Worm (Caenorhabditis elegans) whole organism, L4 larva: ENCODE results near the gene gyg-1.
A peak's percentile ranks its signal among the peaks of the same experiment; 100 is the strongest.

Experiments
- D1046.2 ChIP-seq: fragments of 200-800 bp; sonication (Bioruptor generic); IDR thresholded peaks from 2 replicates; pipeline ENCODE4 v1.3.6; 2022; ENCODE audit warnings: missing genetic modification characterization, missing compliant biosample characterization
- F37D6.2 ChIP-seq: sonication (generic microtip); optimal IDR thresholded peaks from 2 replicates; lab custom pipeline; 2016; ENCODE audit warnings: mild to moderate bottlenecking, missing genetic modification characterization, missing compliant biosample characterization
- F49E8.2 ChIP-seq: sonication (generic microtip); optimal IDR thresholded peaks from 2 replicates; lab custom pipeline; 2016; ENCODE audit warnings: missing compliant biosample characterization, mild to moderate bottlenecking, missing genetic modification characterization, borderline replicate concordance
- Y48G9A.11 ChIP-seq: fragments of 200-800 bp; sonication (Bioruptor generic); IDR thresholded peaks from 2 replicates; pipeline ENCODE4 v1.3.6; 2022; ENCODE audit warnings: missing genetic modification reagents, missing genetic modification characterization, missing compliant biosample characterization
- Y5F2A.4 ChIP-seq: fragments of 200-800 bp; sonication (Bioruptor generic); optimal IDR thresholded peaks from 2 replicates; lab custom pipeline; 2018; ENCODE audit warnings: mild to moderate bottlenecking, missing genetic modification characterization, missing compliant biosample characterization
- Y75B8A.6 ChIP-seq: fragments of 200-800 bp; sonication (Bioruptor generic); IDR thresholded peaks from 2 replicates; pipeline ENCODE4 v1.3.6; 2022; ENCODE audit warnings: missing genetic modification reagents, missing genetic modification characterization, missing compliant biosample characterization
- ZK337.2 ChIP-seq: fragments of 200-800 bp; sonication (Bioruptor generic); IDR thresholded peaks from 2 replicates; pipeline ENCODE4 v1.3.6; 2022; ENCODE audit warnings: missing genetic modification reagents, missing genetic modification characterization, missing compliant biosample characterization
- ZK546.5 ChIP-seq, 2 experiments: sonication (generic microtip); optimal IDR thresholded peaks; 2 replicates each; lab custom pipeline; 2017; ENCODE audit warnings: missing biosample characterization in 2 of 2, missing genetic modification characterization in 2 of 2
- ama-1 ChIP-seq: fragments of 150-350 bp; optimal IDR thresholded peaks from 2 replicates; lab custom pipeline; 2014; ENCODE audit warnings: inconsistent platforms, mixed read lengths
- arid-1 ChIP-seq: fragments of 200-800 bp; sonication (Bioruptor generic); conservative IDR thresholded peaks from 2 replicates; pipeline ENCODE4 v1.3.6; 2022; ENCODE audit warnings: missing genetic modification reagents, missing genetic modification characterization, missing compliant biosample characterization
- attf-4 ChIP-seq: sonication (generic microtip); optimal IDR thresholded peaks from 3 replicates; lab custom pipeline; 2017; ENCODE audit warnings: missing biosample characterization, missing genetic modification characterization
- ceh-32 ChIP-seq: sonication (generic microtip); optimal IDR thresholded peaks from 2 replicates; lab custom pipeline; 2016; ENCODE audit warnings: mild to moderate bottlenecking, missing genetic modification characterization, missing compliant biosample characterization; ENCODE audit not compliant: poor library complexity
- ceh-82 ChIP-seq: sonication (generic microtip); optimal IDR thresholded peaks from 2 replicates; lab custom pipeline; 2017; ENCODE audit warnings: missing biosample characterization, missing genetic modification characterization
- ces-1 ChIP-seq: fragments of 150-350 bp; sonication (generic microtip); optimal IDR thresholded peaks from 4 replicates; lab custom pipeline; 2014; ENCODE audit warnings: missing biosample characterization, missing genetic modification reagents, missing genetic modification characterization
- daf-16 ChIP-seq, 3 experiments: sonication (generic microtip); optimal IDR thresholded peaks; 2 replicates each; lab custom pipeline; 2016 to 2017; ENCODE audit warnings: missing genetic modification characterization in 3 of 3, missing genetic modification reagents in 3 of 3, mild to moderate bottlenecking in 2 of 3, missing compliant biosample characterization in 2 of 3, missing biosample characterization in 1 of 3, moderate library complexity in 1 of 3
- dmd-6 ChIP-seq: fragments of 200-800 bp; sonication (Bioruptor generic); IDR thresholded peaks from 2 replicates; pipeline ENCODE4 v1.3.6; 2022; ENCODE audit warnings: missing genetic modification reagents, missing genetic modification characterization, missing compliant biosample characterization
- dmd-9 ChIP-seq: fragments of 200-800 bp; sonication (Bioruptor generic); IDR thresholded peaks from 2 replicates; pipeline ENCODE4 v1.3.6; 2022; ENCODE audit warnings: missing genetic modification reagents, missing genetic modification characterization, missing compliant biosample characterization
- dve-1 ChIP-seq: sonication (generic microtip); optimal IDR thresholded peaks from 2 replicates; lab custom pipeline; 2017; ENCODE audit warnings: antibody characterized with exemption, mild to moderate bottlenecking, missing genetic modification characterization, missing compliant biosample characterization; ENCODE audit not compliant: insufficient read depth
- egl-43 ChIP-seq: fragments of 200-800 bp; sonication (Bioruptor generic); IDR thresholded peaks from 2 replicates; pipeline ENCODE4 v1.3.6; 2022; ENCODE audit warnings: missing genetic modification reagents, missing genetic modification characterization, missing compliant biosample characterization
- fkh-10 ChIP-seq: fragments of 150-350 bp; optimal IDR thresholded peaks from 2 replicates; lab custom pipeline; 2014; ENCODE audit warnings: missing biosample characterization, missing genetic modification reagents, missing genetic modification characterization
- fos-1 ChIP-seq: fragments of 150-350 bp; optimal IDR thresholded peaks from 2 replicates; lab custom pipeline; 2014; ENCODE audit warnings: missing biosample characterization, missing genetic modification characterization
- gei-8 ChIP-seq: fragments of 200-800 bp; sonication (Bioruptor generic); optimal IDR thresholded peaks from 2 replicates; lab custom pipeline; 2018; ENCODE audit warnings: mild to moderate bottlenecking, missing genetic modification characterization, missing compliant biosample characterization
- hmg-1.1 ChIP-seq: fragments of 200-800 bp; sonication (Bioruptor generic); IDR thresholded peaks from 2 replicates; pipeline ENCODE4 v1.3.6; 2022; ENCODE audit warnings: missing genetic modification reagents, missing genetic modification characterization, missing compliant biosample characterization
- lim-7 ChIP-seq: fragments of 200-800 bp; sonication (Bioruptor generic); IDR thresholded peaks from 2 replicates; pipeline ENCODE4 v1.3.6; 2022; ENCODE audit warnings: missing genetic modification characterization, missing compliant biosample characterization
- lin-1 ChIP-seq: fragments of 200-800 bp; sonication (Bioruptor generic); IDR thresholded peaks from 2 replicates; pipeline ENCODE4 v1.3.6; 2022; ENCODE audit warnings: missing genetic modification reagents, missing genetic modification characterization, missing compliant biosample characterization
- lin-13 ChIP-seq: fragments of 150-350 bp; optimal IDR thresholded peaks from 2 replicates; lab custom pipeline; 2014; ENCODE audit warnings: missing biosample characterization, missing genetic modification reagents, missing genetic modification characterization
- lin-15B ChIP-seq: fragments of 150-350 bp; sonication (generic microtip); optimal IDR thresholded peaks from 3 replicates; lab custom pipeline; 2014; ENCODE audit warnings: missing biosample characterization, missing genetic modification characterization
- lin-29 ChIP-seq: fragments of 200-800 bp; sonication (Bioruptor generic); IDR thresholded peaks from 2 replicates; pipeline ENCODE4 v1.3.6; 2022; ENCODE audit warnings: missing genetic modification reagents, missing genetic modification characterization, missing compliant biosample characterization
- lin-38 ChIP-seq: fragments of 200-800 bp; sonication (Bioruptor generic); IDR thresholded peaks from 2 replicates; pipeline ENCODE4 v1.3.6; 2022; ENCODE audit warnings: missing genetic modification reagents, missing genetic modification characterization, missing compliant biosample characterization
- lir-3 ChIP-seq: sonication (generic microtip); optimal IDR thresholded peaks from 2 replicates; lab custom pipeline; 2016; ENCODE audit warnings: mild to moderate bottlenecking, missing genetic modification characterization, missing compliant biosample characterization
- madf-5 ChIP-seq, 2 experiments: fragments of 200-800 bp; sonication (Bioruptor generic); IDR thresholded peaks; 2 replicates each; pipeline ENCODE4 v1.3.6; 2022; ENCODE audit warnings: missing compliant biosample characterization in 2 of 2, missing genetic modification characterization in 2 of 2
- mdt-29 ChIP-seq: fragments of 200-800 bp; sonication (Bioruptor generic); IDR thresholded peaks from 2 replicates; pipeline ENCODE4 v1.3.6; 2022; ENCODE audit warnings: missing genetic modification reagents, missing genetic modification characterization, missing compliant biosample characterization
- mep-1 ChIP-seq: fragments of 150-350 bp; sonication (generic microtip); optimal IDR thresholded peaks from 3 replicates; lab custom pipeline; 2014; ENCODE audit warnings: missing biosample characterization, missing genetic modification characterization
- mes-2 ChIP-seq: sonication (generic microtip); optimal IDR thresholded peaks from 2 replicates; lab custom pipeline; 2016; ENCODE audit warnings: missing genotype, mild to moderate bottlenecking, missing genetic modification characterization, missing compliant biosample characterization; ENCODE audit not compliant: poor library complexity, severe bottlenecking
- nhr-10 ChIP-seq: fragments of 150-350 bp; optimal IDR thresholded peaks from 2 replicates; lab custom pipeline; 2014; ENCODE audit warnings: missing biosample characterization, missing genetic modification characterization
- nhr-102 ChIP-seq: sonication (generic microtip); optimal IDR thresholded peaks from 2 replicates; lab custom pipeline; 2016; ENCODE audit warnings: mild to moderate bottlenecking, missing genetic modification characterization, moderate library complexity, missing compliant biosample characterization
- nhr-48 ChIP-seq: sonication (generic microtip); optimal IDR thresholded peaks from 2 replicates; lab custom pipeline; 2016; ENCODE audit warnings: mild to moderate bottlenecking, missing genetic modification characterization, missing compliant biosample characterization
- nhr-6 ChIP-seq: fragments of 150-350 bp; optimal IDR thresholded peaks from 2 replicates; lab custom pipeline; 2014; ENCODE audit warnings: missing biosample characterization, missing genetic modification characterization
- nhr-76 ChIP-seq: fragments of 150-350 bp; optimal IDR thresholded peaks from 2 replicates; lab custom pipeline; 2014; ENCODE audit warnings: missing biosample characterization, missing genetic modification characterization
- nhr-77 ChIP-seq: fragments of 150-350 bp; optimal IDR thresholded peaks from 2 replicates; lab custom pipeline; 2014; ENCODE audit warnings: missing biosample characterization, missing genetic modification characterization
- pha-4 ChIP-seq, 2 experiments: fragments of 150-350 bp in 1 of 2; fragments of 200-800 bp in 1 of 2; sonication (Bioruptor generic) in 1 of 2; IDR thresholded peaks in 1 of 2; optimal IDR thresholded peaks in 1 of 2; 2 replicates each; pipeline versions ENCODE4 v1.3.6 to Lab custom; 2014 to 2022; ENCODE audit warnings: missing genetic modification characterization in 2 of 2, missing genetic modification reagents in 2 of 2, missing biosample characterization in 1 of 2, missing compliant biosample characterization in 1 of 2
- rbr-2 ChIP-seq: sonication (generic microtip); optimal IDR thresholded peaks from 2 replicates; lab custom pipeline; 2016; ENCODE audit warnings: missing genotype, missing genetic modification characterization, missing compliant biosample characterization
- saeg-2 ChIP-seq: fragments of 200-800 bp; sonication (Bioruptor generic); IDR thresholded peaks from 2 replicates; pipeline ENCODE4 v1.3.6; 2022; ENCODE audit warnings: missing genetic modification reagents, missing genetic modification characterization, missing compliant biosample characterization
- sdz-12 ChIP-seq: fragments of 200-800 bp; sonication (Bioruptor generic); optimal IDR thresholded peaks from 2 replicates; lab custom pipeline; 2018; ENCODE audit warnings: mild to moderate bottlenecking, missing genetic modification characterization, missing compliant biosample characterization
- skn-1 ChIP-seq: fragments of 150-350 bp; optimal IDR thresholded peaks from 2 replicates; lab custom pipeline; 2014; ENCODE audit warnings: missing biosample characterization, missing genetic modification characterization
- spr-1 ChIP-seq: sonication (generic microtip); optimal IDR thresholded peaks from 2 replicates; lab custom pipeline; 2016; ENCODE audit warnings: mild to moderate bottlenecking, missing genetic modification characterization, missing compliant biosample characterization
- spr-3 ChIP-seq: fragments of 200-800 bp; sonication (Bioruptor generic); optimal IDR thresholded peaks from 2 replicates; lab custom pipeline; 2018; ENCODE audit warnings: mild to moderate bottlenecking, missing genetic modification characterization, missing compliant biosample characterization
- tag-97 ChIP-seq: fragments of 200-800 bp; sonication (Bioruptor generic); IDR thresholded peaks from 2 replicates; pipeline ENCODE4 v1.3.6; 2022; ENCODE audit warnings: missing genetic modification characterization, missing compliant biosample characterization
- zfp-3 ChIP-seq: fragments of 200-800 bp; sonication (Bioruptor generic); conservative IDR thresholded peaks from 2 replicates; pipeline ENCODE4 v1.3.6; 2022; ENCODE audit warnings: missing genetic modification reagents, missing genetic modification characterization, missing compliant biosample characterization
- zip-11 ChIP-seq: fragments of 200-800 bp; sonication (Bioruptor generic); IDR thresholded peaks from 2 replicates; pipeline ENCODE4 v1.3.6; 2022; ENCODE audit warnings: missing genetic modification characterization, missing compliant biosample characterization
- ztf-11 ChIP-seq: fragments of 150-350 bp; optimal IDR thresholded peaks from 2 replicates; lab custom pipeline; 2014; ENCODE audit warnings: missing biosample characterization, missing genetic modification characterization
- ztf-7 ChIP-seq: fragments of 150-350 bp; optimal IDR thresholded peaks from 2 replicates; lab custom pipeline; 2014; ENCODE audit warnings: missing biosample characterization, missing genetic modification characterization

gyg-1 gene

DNA sequence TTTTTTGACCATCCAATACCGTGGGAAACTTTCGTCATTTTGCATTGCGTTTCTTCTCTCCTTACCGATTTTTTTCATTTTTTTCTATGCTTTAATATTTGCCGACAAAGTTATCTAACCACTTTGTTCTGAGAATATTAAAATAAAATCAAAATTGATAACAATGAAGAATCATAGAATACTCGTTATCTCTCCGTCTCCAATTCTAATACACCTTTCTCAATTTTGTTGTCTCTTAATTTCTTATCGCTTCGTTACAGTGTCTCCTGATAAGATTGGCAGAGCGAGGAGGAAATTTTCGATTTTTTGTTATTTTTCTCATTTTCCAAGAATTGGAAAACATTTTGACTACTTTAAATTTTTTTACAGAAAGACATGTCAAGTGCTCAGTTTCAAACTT, 38.8 kb downstream of the gyg-1 start, which contains the start of gene ckc-1 (continued):
- peak in 1 of 2 experiments; percentile 39 for TF ChIP-seq daf-16 (GFP tag; optimal IDR thresholded peaks at IDR 0.05; lab: Kevin White, UChicago)
- peak; percentile 96 for TF ChIP-seq daf-16 (tag; optimal IDR thresholded peaks at IDR 0.05; lab: Kevin White, UChicago)
- TF ChIP-seq ZK546.5 (tag; optimal IDR thresholded peaks at IDR 0.05; lab: Kevin White, UChicago), result no peak
- no peak for TF ChIP-seq ces-1
- TF ChIP-seq mep-1 (tag; lab: Kevin White, UChicago), result peak; percentile 22
- TF ChIP-seq ceh-82, result no peak
- TF ChIP-seq zfp-3 (GFP tag; lab: Robert Waterston, UW), result no peak
- no peak for TF ChIP-seq skn-1 (tag; lab: Kevin White, UChicago)
- TF ChIP-seq F37D6.2 (tag; lab: Kevin White, UChicago), result no peak
- no peak for TF ChIP-seq dmd-9 (GFP tag; lab: Robert Waterston, UW)
- no peak for TF ChIP-seq lir-3 (tag; lab: Kevin White, UChicago)
- no peak for TF ChIP-seq lim-7 (GFP tag; lab: Robert Waterston, UW)
- TF ChIP-seq ztf-11 (tag; lab: Kevin White, UChicago), result no peak
- TF ChIP-seq nhr-102 (tag; lab: Kevin White, UChicago), result no peak
- TF ChIP-seq attf-4 (tag; lab: Kevin White, UChicago), result no peak
- no peak for TF ChIP-seq spr-1 (tag; lab: Kevin White, UChicago)
- no peak for TF ChIP-seq lin-13
- TF ChIP-seq lin-1 (GFP tag; lab: Robert Waterston, UW), result no peak
- TF ChIP-seq F49E8.2 (tag; lab: Kevin White, UChicago), result no peak
- no peak for TF ChIP-seq gei-8 (GFP tag; lab: Kevin White, UChicago)
- TF ChIP-seq ztf-7 (tag; lab: Kevin White, UChicago), result peak; percentile 8
- TF ChIP-seq mes-2 (tag; lab: Kevin White, UChicago), result no peak
- TF ChIP-seq nhr-77 (tag; lab: Kevin White, UChicago), result peak; percentile 83
- TF ChIP-seq nhr-48, result peak; percentile 47
- TF ChIP-seq arid-1 (GFP tag; lab: Robert Waterston, UW), result no peak
- no peak for TF ChIP-seq lin-29 (GFP tag; lab: Robert Waterston, UW)
- no peak for TF ChIP-seq fos-1
- TF ChIP-seq lin-15B, result no peak
- TF ChIP-seq sdz-12 (GFP tag; lab: Kevin White, UChicago), result no peak
- TF ChIP-seq nhr-76 (tag; lab: Kevin White, UChicago), result no peak
- TF ChIP-seq mdt-29, result no peak
- no peak for TF ChIP-seq Y75B8A.6 (GFP tag; lab: Robert Waterston, UW)
- no peak for TF ChIP-seq saeg-2 (GFP tag; lab: Robert Waterston, UW)
- no peak for TF ChIP-seq lin-38 (GFP tag; lab: Robert Waterston, UW)
- TF ChIP-seq zip-11 (GFP tag; lab: Robert Waterston, UW), result no peak
- TF ChIP-seq Y5F2A.4 (GFP tag; lab: Kevin White, UChicago), result no peak
- no peak for TF ChIP-seq hmg-1.1 (GFP tag; lab: Robert Waterston, UW)
- peak; percentile 87 for TF ChIP-seq dmd-6 (GFP tag; lab: Robert Waterston, UW)
- no peak for TF ChIP-seq ZK337.2 (GFP tag; lab: Robert Waterston, UW)
- TF ChIP-seq Y48G9A.11 (GFP tag; lab: Robert Waterston, UW), result no peak
- TF ChIP-seq dve-1 (tag; lab: Kevin White, UChicago), result peak; percentile 91
- TF ChIP-seq pha-4 (GFP tag; IDR thresholded peaks at IDR 0.05; lab: Robert Waterston, UW), result no peak
- TF ChIP-seq pha-4 (tag; optimal IDR thresholded peaks at IDR 0.05; lab: Kevin White, UChicago), result no peak
- no peak for TF ChIP-seq ceh-32 (tag; lab: Kevin White, UChicago)
- TF ChIP-seq fkh-10 (GFP tag; lab: Kevin White, UChicago), result no peak
- no peak for TF ChIP-seq spr-3 (GFP tag; lab: Kevin White, UChicago)
- no peak for TF ChIP-seq tag-97 (GFP tag; lab: Robert Waterston, UW)
- no peak for TF ChIP-seq madf-5 (GFP tag; IDR thresholded peaks at IDR 0.05; lab: Robert Waterston, UW)
- TF ChIP-seq nhr-6 (tag; lab: Kevin White, UChicago), result no peak
- TF ChIP-seq nhr-10 (tag; lab: Kevin White, UChicago), result no peak
- no peak for TF ChIP-seq ama-1 (lab: Kevin White, UChicago)
- no peak for TF ChIP-seq D1046.2
- TF ChIP-seq egl-43, result no peak
- no peak for TF ChIP-seq rbr-2 (tag; lab: Kevin White, UChicago)
